Worm (Caenorhabditis elegans) whole organism, L3 larva: ENCODE data around the gene moe-3.

Source experiments
- R02D3.7 ChIP-seq: fragments of 150-350 bp; optimal IDR thresholded peaks from 2 replicates; lab custom pipeline; 2014; ENCODE audit warnings: missing biosample characterization, missing genetic modification characterization
- aly-2 ChIP-seq: fragments of 150-350 bp; optimal IDR thresholded peaks from 2 replicates; lab custom pipeline; 2014; ENCODE audit warnings: missing biosample characterization, missing genetic modification characterization
- ama-1 ChIP-seq: fragments of 150-350 bp; optimal IDR thresholded peaks from 2 replicates; lab custom pipeline; 2018
- ceh-16 ChIP-seq: sonication (generic microtip); optimal IDR thresholded peaks from 2 replicates; lab custom pipeline; 2017; ENCODE audit warnings: missing biosample characterization, missing genetic modification characterization
- ceh-28 ChIP-seq: fragments of 150-350 bp; optimal IDR thresholded peaks from 2 replicates; lab custom pipeline; 2014; ENCODE audit warnings: missing biosample characterization, missing genetic modification reagents, missing genetic modification characterization
- ceh-82 ChIP-seq: fragments of 150-350 bp; optimal IDR thresholded peaks from 2 replicates; lab custom pipeline; 2014; ENCODE audit warnings: missing biosample characterization, missing genetic modification characterization
- daf-12 ChIP-seq: fragments of 150-350 bp; optimal IDR thresholded peaks from 2 replicates; lab custom pipeline; 2014; ENCODE audit warnings: missing biosample characterization, missing genetic modification reagents, missing genetic modification characterization
- egl-5 ChIP-seq: fragments of 150-350 bp; optimal IDR thresholded peaks from 2 replicates; lab custom pipeline; 2017; ENCODE audit warnings: missing biosample characterization, missing genetic modification reagents, missing genetic modification characterization, inconsistent platforms
- elt-2 ChIP-seq: sonication (generic microtip); optimal IDR thresholded peaks from 2 replicates; lab custom pipeline; 2016; ENCODE audit warnings: missing genetic modification reagents, mild to moderate bottlenecking, missing genetic modification characterization, missing compliant biosample characterization
- elt-3 ChIP-seq, 3 experiments: fragments of 150-350 bp in 1 of 3; sonication (generic microtip) in 2 of 3; optimal IDR thresholded peaks; 2 replicates in 2 of 3; 4 replicates in 1 of 3; lab custom pipeline; 2014 to 2017; ENCODE audit warnings: missing biosample characterization in 3 of 3, missing genetic modification characterization in 3 of 3
- fkh-10 ChIP-seq: sonication (generic microtip); optimal IDR thresholded peaks from 2 replicates; lab custom pipeline; 2017; ENCODE audit warnings: missing biosample characterization, missing genetic modification reagents, missing genetic modification characterization
- fos-1 ChIP-seq: fragments of 150-350 bp; optimal IDR thresholded peaks from 2 replicates; lab custom pipeline; 2014; ENCODE audit warnings: missing biosample characterization, missing genetic modification characterization
- jun-1 ChIP-seq: fragments of 150-350 bp; optimal IDR thresholded peaks from 2 replicates; lab custom pipeline; 2014; ENCODE audit warnings: missing biosample characterization, missing genetic modification reagents, missing genetic modification characterization
- lin-15B ChIP-seq: fragments of 150-350 bp; optimal IDR thresholded peaks from 2 replicates; lab custom pipeline; 2014; ENCODE audit warnings: missing biosample characterization, missing genetic modification characterization
- lsy-12 ChIP-seq: sonication (generic microtip); optimal IDR thresholded peaks from 2 replicates; lab custom pipeline; 2016; ENCODE audit warnings: mild to moderate bottlenecking, missing genetic modification characterization, missing compliant biosample characterization
- mdl-1 ChIP-seq: fragments of 150-350 bp; optimal IDR thresholded peaks from 2 replicates; lab custom pipeline; 2014; ENCODE audit warnings: missing biosample characterization, missing genetic modification characterization
- mml-1 ChIP-seq: fragments of 150-350 bp; sonication (generic microtip); optimal IDR thresholded peaks from 3 replicates; lab custom pipeline; 2014; ENCODE audit warnings: missing biosample characterization, missing genetic modification characterization
- nfya-1 ChIP-seq: sonication (generic microtip); optimal IDR thresholded peaks from 2 replicates; lab custom pipeline; 2017; ENCODE audit warnings: missing genetic modification characterization, mild to moderate bottlenecking, missing compliant biosample characterization, antibody characterized with exemption, moderate library complexity; ENCODE audit not compliant: insufficient read depth
- nhr-12 ChIP-seq: fragments of 150-350 bp; optimal IDR thresholded peaks from 2 replicates; lab custom pipeline; 2014; ENCODE audit warnings: missing biosample characterization, missing genetic modification characterization
- nhr-23 ChIP-seq: fragments of 150-350 bp; optimal IDR thresholded peaks from 2 replicates; lab custom pipeline; 2014; ENCODE audit warnings: missing biosample characterization, missing genetic modification reagents, missing genetic modification characterization
- nhr-237 ChIP-seq: fragments of 150-350 bp; optimal IDR thresholded peaks from 2 replicates; lab custom pipeline; 2014; ENCODE audit warnings: missing biosample characterization, missing genetic modification characterization
- nhr-25 ChIP-seq: sonication (generic microtip); optimal IDR thresholded peaks from 2 replicates; lab custom pipeline; 2017; ENCODE audit warnings: missing biosample characterization, missing genetic modification characterization
- nhr-28 ChIP-seq: fragments of 150-350 bp; optimal IDR thresholded peaks from 2 replicates; lab custom pipeline; 2014; ENCODE audit warnings: missing biosample characterization, missing genetic modification characterization
- nhr-43 ChIP-seq: sonication (generic microtip); optimal IDR thresholded peaks from 2 replicates; lab custom pipeline; 2016; ENCODE audit warnings: mild to moderate bottlenecking, missing genetic modification characterization, missing compliant biosample characterization; ENCODE audit not compliant: poor library complexity, severe bottlenecking
- nhr-67 ChIP-seq: fragments of 150-350 bp; optimal IDR thresholded peaks from 2 replicates; lab custom pipeline; 2014; ENCODE audit warnings: missing biosample characterization, missing genetic modification characterization
- pha-4 ChIP-seq: fragments of 150-350 bp; optimal IDR thresholded peaks from 2 replicates; lab custom pipeline; 2014; ENCODE audit warnings: missing biosample characterization, missing genetic modification reagents, missing genetic modification characterization
- skn-1 ChIP-seq: fragments of 150-350 bp; optimal IDR thresholded peaks from 2 replicates; lab custom pipeline; 2014; ENCODE audit warnings: missing biosample characterization, missing genetic modification characterization
- tbx-2 ChIP-seq: sonication (generic microtip); optimal IDR thresholded peaks from 2 replicates; lab custom pipeline; 2016; ENCODE audit warnings: mild to moderate bottlenecking, missing genetic modification characterization, missing compliant biosample characterization
- unc-39 ChIP-seq: sonication (generic microtip); optimal IDR thresholded peaks from 4 replicates; lab custom pipeline; 2017; ENCODE audit warnings: missing biosample characterization, missing genetic modification characterization
- unc-62 ChIP-seq: fragments of 150-350 bp; sonication (generic microtip); optimal IDR thresholded peaks from 4 replicates; lab custom pipeline; 2014; ENCODE audit warnings: missing biosample characterization, missing genetic modification reagents, missing genetic modification characterization
- ztf-4 ChIP-seq: fragments of 150-350 bp; optimal IDR thresholded peaks from 2 replicates; lab custom pipeline; 2014; ENCODE audit warnings: missing biosample characterization, missing genetic modification characterization

Gene moe-3

DNA sequence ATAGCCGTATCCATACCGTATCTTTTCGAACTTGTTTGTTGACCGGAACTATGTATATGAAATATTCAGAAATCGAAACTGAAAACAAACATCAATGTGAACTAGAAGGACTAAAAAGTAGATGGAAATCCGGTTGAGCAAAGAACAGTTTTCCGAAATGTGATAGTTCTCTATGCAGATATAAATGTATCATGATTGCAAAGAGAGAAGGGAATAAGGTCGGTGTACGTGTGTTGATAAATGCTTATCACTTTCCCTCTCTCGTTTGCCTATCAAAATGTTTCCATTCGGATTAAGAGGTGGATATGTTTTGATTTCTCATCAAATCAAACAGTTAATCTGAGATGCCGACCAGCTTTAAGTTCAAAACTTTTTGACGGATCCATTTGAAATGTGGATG is 17.3 kb downstream of the moe-3 start:
- TF ChIP-seq nhr-43 (tag; lab: Kevin White, UChicago), result peak; percentile 32
- TF ChIP-seq R02D3.7 (tag; lab: Kevin White, UChicago), result no peak
- no peak for TF ChIP-seq lin-15B (tag; lab: Kevin White, UChicago)
- peak; percentile 37 for TF ChIP-seq nhr-23 (tag; lab: Kevin White, UChicago)
- no peak for TF ChIP-seq nhr-12 (tag; lab: Kevin White, UChicago)
- TF ChIP-seq elt-3 (tag; optimal IDR thresholded peaks at IDR 0.05; lab: Kevin White, UChicago), result peak in 1 of 3 experiments; percentile 48
- TF ChIP-seq fkh-10 (GFP tag; lab: Kevin White, UChicago), result no peak
- no peak for TF ChIP-seq daf-12 (tag; lab: Kevin White, UChicago)
- no peak for TF ChIP-seq ama-1 (lab: Kevin White, UChicago)
- no peak for TF ChIP-seq ztf-4 (tag; lab: Kevin White, UChicago)
- no peak for TF ChIP-seq nhr-25
- no peak for TF ChIP-seq fos-1 (tag; lab: Kevin White, UChicago)
- no peak for TF ChIP-seq nhr-237 (tag; lab: Kevin White, UChicago)
- TF ChIP-seq egl-5 (tag; lab: Kevin White, UChicago), result no peak
- no peak for TF ChIP-seq nhr-67 (tag; lab: Kevin White, UChicago)

- no peak for TF ChIP-seq nhr-67 (tag; lab: Kevin White, UChicago)
- TF ChIP-seq unc-62 (GFP tag; lab: Kevin White, UChicago), result no peak
- TF ChIP-seq tbx-2 (tag; lab: Kevin White, UChicago), result no peak
- TF ChIP-seq nhr-23 (tag; lab: Kevin White, UChicago), result peak; percentile 14
- peak; percentile 82 for TF ChIP-seq nhr-43 (tag; lab: Kevin White, UChicago)
- no peak for TF ChIP-seq skn-1 (tag; lab: Kevin White, UChicago)
- no peak for TF ChIP-seq pha-4 (tag; lab: Kevin White, UChicago)
- no peak for TF ChIP-seq ceh-28 (tag; lab: Kevin White, UChicago)
- TF ChIP-seq elt-2 (tag; lab: Kevin White, UChicago), result no peak
- TF ChIP-seq nhr-25, result no peak
- TF ChIP-seq nfya-1, result no peak
- no peak for TF ChIP-seq elt-3 (tag; optimal IDR thresholded peaks at IDR 0.05; lab: Kevin White, UChicago)
- TF ChIP-seq, all 47 proteins: peak for 2
These were observed 20.3 kb downstream of the moe-3 start, which contains the start of gene mltn-1 for ce11 chrII:13145204-13145603. TSS of gene mltn-1 (minus strand) at chrII:13145225.

ce11 chrII:13142372-13142771 is 23.2 kb downstream of the moe-3 start:
- TF ChIP-seq mdl-1 (tag; lab: Kevin White, UChicago), result no peak
- no peak for TF ChIP-seq fkh-10 (GFP tag; lab: Kevin White, UChicago)
- no peak for TF ChIP-seq tbx-2 (tag; lab: Kevin White, UChicago)
- TF ChIP-seq, all 47 proteins: peak for 0

DNA sequence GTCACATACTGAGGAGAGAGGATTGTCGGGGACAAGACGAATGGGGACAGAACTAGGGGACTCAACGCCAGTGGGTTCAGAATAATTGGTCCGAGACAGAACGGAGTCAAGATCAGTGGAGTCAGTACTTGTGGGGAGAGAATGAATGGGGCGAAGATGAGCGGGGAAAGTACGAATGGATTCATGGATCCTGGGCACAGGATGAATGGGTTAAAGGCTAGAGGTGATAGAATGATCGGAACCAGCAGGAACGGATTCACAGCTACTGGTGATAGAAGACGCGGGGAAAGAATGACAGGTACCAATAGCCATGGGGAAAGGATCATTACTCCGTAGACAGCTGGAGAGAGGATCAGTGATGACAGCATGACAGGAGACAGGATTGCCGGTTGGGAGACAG is 26.0 kb downstream of the moe-3 start:
- TF ChIP-seq nhr-43 (tag; lab: Kevin White, UChicago) (peak; percentile 28), fkh-10 (GFP tag; lab: Kevin White, UChicago) (no peak), ama-1 (lab: Kevin White, UChicago) (peak; percentile 51), unc-62 (GFP tag; lab: Kevin White, UChicago) (no peak), ztf-4 (tag; lab: Kevin White, UChicago) (no peak)
- TF ChIP-seq, all 47 proteins: peak for 2

- TF ChIP-seq elt-2 (tag; lab: Kevin White, UChicago), result no peak
- no peak for TF ChIP-seq mml-1 (tag; lab: Kevin White, UChicago)
- TF ChIP-seq ztf-4 (tag; lab: Kevin White, UChicago), result no peak
- TF ChIP-seq aly-2 (tag; lab: Kevin White, UChicago), result no peak
These were observed 35.0 kb downstream of the moe-3 start for ce11 chrII:13130576-13130975.

DNA sequence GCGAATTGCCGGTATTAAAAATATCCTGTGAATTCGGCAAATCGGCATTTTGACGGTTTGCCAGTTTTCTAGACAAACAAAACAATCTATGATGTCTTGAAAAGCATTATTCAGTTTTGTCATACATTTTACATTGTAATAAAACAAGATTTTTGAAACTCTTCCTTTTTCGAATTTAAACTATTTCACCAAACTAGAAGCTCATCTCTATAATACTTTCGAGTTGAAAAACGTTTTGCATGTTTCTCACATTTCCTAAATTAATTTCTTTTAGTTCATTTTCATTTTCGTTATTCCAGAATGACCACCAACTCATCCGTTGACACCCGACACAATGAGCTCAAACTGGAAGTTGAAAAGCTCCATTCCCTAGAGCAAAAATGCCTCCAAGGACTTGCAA is 35.9 kb downstream of the moe-3 start, which contains the start of gene F29C12.6:
Gene F29C12.6, plus strand, starts transcription at position 301 of the 400 bp plus-strand sequence.
- TF ChIP-seq lsy-12 (tag; lab: Kevin White, UChicago) (no peak), elt-2 (tag; lab: Kevin White, UChicago) (no peak), nhr-12 (tag; lab: Kevin White, UChicago) (no peak), ztf-4 (tag; lab: Kevin White, UChicago) (no peak), egl-5 (tag; lab: Kevin White, UChicago) (no peak), unc-62 (GFP tag; lab: Kevin White, UChicago) (no peak), ceh-16 (tag; lab: Kevin White, UChicago) (no peak), ceh-82 (tag; lab: Kevin White, UChicago) (no peak), unc-39 (tag; lab: Kevin White, UChicago) (no peak), ama-1 (lab: Kevin White, UChicago) (no peak), elt-3 (tag; optimal IDR thresholded peaks at IDR 0.05; lab: Kevin White, UChicago) (no peak), nhr-28 (tag; lab: Kevin White, UChicago) (no peak), jun-1 (tag; lab: Kevin White, UChicago) (no peak)
